Fruit fly (Drosophila melanogaster) whole organism, embryonic: Measurements from ENCODE around the gene ClC-a.

Source experiments
- CG12299 ChIP-seq: fragments of 200-800 bp; sonication (Bioruptor generic); optimal IDR thresholded peaks from 2 replicates; lab custom pipeline; 2018; ENCODE audit warnings: missing biosample characterization, mild to moderate bottlenecking, missing genetic modification characterization
- Hsf ChIP-seq: fragments of 200-800 bp; sonication (Bioruptor generic); optimal IDR thresholded peaks from 3 replicates; lab custom pipeline; 2016; ENCODE audit warnings: missing biosample characterization, missing genetic modification characterization

dm6 chr3R:11856295-11856694 lies 43.3 kb upstream of the ClC-a start:
- TF ChIP-seq Hsf (GFP tag; lab: Kevin White, UChicago) (no peak), CG12299 (tag; lab: Kevin White, UChicago) (no peak)
